Fruit fly (Drosophila melanogaster) whole organism, prepupa: Measurements from ENCODE around the gene ND-PDSW.

ENCODE experiments used
- CG6854 ChIP-seq: fragments of 200-800 bp; sonication (Bioruptor generic); optimal IDR thresholded peaks from 2 replicates; lab custom pipeline; 2017; ENCODE audit warnings: missing biosample characterization, mild to moderate bottlenecking, missing genetic modification characterization
- OdsH ChIP-seq: fragments of 200-800 bp; sonication (Bioruptor generic); optimal IDR thresholded peaks from 3 replicates; lab custom pipeline; 2016; ENCODE audit warnings: missing biosample characterization, missing genetic modification characterization
- Smox ChIP-seq: fragments of 200-800 bp; sonication (Bioruptor generic); optimal IDR thresholded peaks from 3 replicates; lab custom pipeline; 2016; ENCODE audit warnings: missing biosample characterization, missing genetic modification characterization
- Sox102F ChIP-seq: fragments of 200-800 bp; sonication (Bioruptor generic); optimal IDR thresholded peaks from 2 replicates; lab custom pipeline; 2016; ENCODE audit warnings: missing biosample characterization, mild to moderate bottlenecking, missing genetic modification characterization
- Sox14 ChIP-seq: fragments of 200-800 bp; sonication (Bioruptor generic); optimal IDR thresholded peaks from 3 replicates; lab custom pipeline; 2016; ENCODE audit warnings: missing biosample characterization, missing genetic modification characterization
- achi ChIP-seq: fragments of 200-800 bp; sonication (Bioruptor generic); optimal IDR thresholded peaks from 3 replicates; lab custom pipeline; 2016; ENCODE audit warnings: missing biosample characterization, missing genetic modification characterization
- lz ChIP-seq: fragments of 200-800 bp; sonication (Bioruptor generic); optimal IDR thresholded peaks from 3 replicates; lab custom pipeline; 2016; ENCODE audit warnings: missing biosample characterization, missing genetic modification characterization
- spab ChIP-seq: fragments of 200-800 bp; sonication (Bioruptor generic); optimal IDR thresholded peaks from 2 replicates; lab custom pipeline; 2017; ENCODE audit warnings: missing biosample characterization, mild to moderate bottlenecking, missing genetic modification characterization, missing genetic modification reagents

- TF ChIP-seq Sox14: no peak
- TF ChIP-seq achi (GFP tag; lab: Kevin White, UChicago): no peak
- no peak for TF ChIP-seq Sox102F (GFP tag; lab: Kevin White, UChicago)
- TF ChIP-seq OdsH (GFP tag; lab: Kevin White, UChicago): no peak
- no peak for TF ChIP-seq Smox (GFP tag; lab: Kevin White, UChicago)
- no peak for TF ChIP-seq lz (GFP tag; lab: Kevin White, UChicago)
- no peak for TF ChIP-seq spab (GFP tag; lab: Kevin White, UChicago)
- no peak for TF ChIP-seq CG6854
Observed at dm6 chr2L:3514569-3515191, 48.7 kb downstream of the ND-PDSW start, which contains the start of the genes LeuRS and CG17593.
